Fruit fly (Drosophila melanogaster): ENCODE measurements around the gene Ets21C.

Gene Ets21C

DNA sequence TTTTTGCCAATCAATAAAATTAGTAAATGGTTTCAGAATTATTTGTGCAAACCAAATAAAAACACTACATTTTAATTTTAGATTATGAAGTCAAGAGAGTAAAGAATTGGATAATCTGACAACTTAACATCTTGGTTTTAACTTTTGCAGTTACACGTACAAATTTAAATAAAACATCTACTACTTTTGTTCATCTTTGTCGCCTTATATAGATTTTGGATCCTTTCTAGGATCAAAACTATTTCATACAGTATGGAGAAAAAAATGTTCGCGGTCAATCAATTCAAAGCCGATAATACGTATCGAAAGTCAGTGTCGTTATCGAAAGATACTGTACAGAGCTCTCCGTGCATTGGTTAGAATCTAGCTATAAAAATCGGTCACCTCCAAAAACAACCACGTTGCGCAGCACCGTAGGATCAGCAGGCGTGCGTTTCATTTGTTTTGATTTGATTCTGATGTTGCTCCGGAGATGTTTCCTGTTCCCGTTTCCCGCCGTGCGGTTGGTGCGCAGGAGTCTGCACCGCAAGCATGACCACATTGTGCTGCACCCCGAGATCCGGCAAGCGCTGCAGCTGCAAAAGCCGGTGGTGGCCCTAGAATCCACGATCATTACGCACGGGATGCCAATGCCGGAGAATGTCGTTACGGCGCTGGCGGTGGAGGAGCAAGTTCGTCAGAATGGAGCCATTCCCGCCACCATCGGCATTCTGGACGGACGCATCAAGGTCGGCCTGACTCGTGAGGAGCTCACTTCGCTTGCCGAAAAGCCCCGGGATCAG, 11.2 kb upstream of the Ets21C start, which contains the start of the genes uncNacbeta and CG2794 (continued):
- TF ChIP-seq h (optimal IDR thresholded peaks at IDR 0.05) (no peak), CG14860 (GFP tag; IDR thresholded peaks at IDR 0.05; ENCODE audit: partially characterized antibody) (peak; percentile 66), CG8359 (GFP tag; optimal IDR thresholded peaks at IDR 0.05; ENCODE audit: borderline replicate concordance) (no peak), CG10267 (tag; optimal IDR thresholded peaks at IDR 0.05) (peak; percentile 38), prd (optimal IDR thresholded peaks at IDR 0.05) (no peak), prd (GFP tag; IDR thresholded peaks at IDR 0.05) (0 out of 3 replicates have a peak, but pooled peaks have one; percentile 18), crp (GFP tag; optimal IDR thresholded peaks at IDR 0.05) (peak in 1 of 2 experiments; percentile 61), CG11093 (GFP tag; IDR thresholded peaks at IDR 0.05) (no peak), CG30403 (GFP tag; optimal IDR thresholded peaks at IDR 0.05) (peak; percentile 10), zfh2 (GFP tag; optimal IDR thresholded peaks at IDR 0.05) (peak; percentile 26), Optix (GFP tag; IDR thresholded peaks at IDR 0.05) (no peak), CG2129 (GFP tag; IDR thresholded peaks at IDR 0.05; ENCODE audit: partially characterized antibody) (peak; percentile 26; the same call in 1 of the 2 replicates), CG12391 (tag; optimal IDR thresholded peaks at IDR 0.05) (peak; percentile 8), Sox102F (GFP tag; optimal IDR thresholded peaks at IDR 0.05) (no peak), Sry-β (GFP tag; optimal IDR thresholded peaks at IDR 0.05) (peak; percentile 99), Atf3 (GFP tag; optimal IDR thresholded peaks at IDR 0.05) (no peak), CG30020 (tag; optimal IDR thresholded peaks at IDR 0.05) (no peak), CG9876 (GFP tag; optimal IDR thresholded peaks at IDR 0.05) (no peak), HmgD (GFP tag; optimal IDR thresholded peaks at IDR 0.05) (peak; percentile 57), gem (tag; optimal IDR thresholded peaks at IDR 0.05) (no peak), CG1792 (GFP tag; optimal IDR thresholded peaks at IDR 0.05) (no peak), ftz-f1 (GFP tag; optimal IDR thresholded peaks at IDR 0.05) (no peak), chinmo (GFP tag; IDR thresholded peaks at IDR 0.05; ENCODE audit: partially characterized antibody) (peak; percentile 71; the same call in 2 of the 4 replicates), her (GFP tag; optimal IDR thresholded peaks at IDR 0.05) (peak; percentile 12), sens (GFP tag) (peak; percentile 70), Sry-δ (GFP tag; optimal IDR thresholded peaks at IDR 0.05) (peak; percentile 78), CG5180 (GFP tag; optimal IDR thresholded peaks at IDR 0.05) (peak; percentile 12), HLH4C (GFP tag; IDR thresholded peaks at IDR 0.05; ENCODE audit: partially characterized antibody) (peak; percentile 83), Opbp (GFP tag; IDR thresholded peaks at IDR 0.05; ENCODE audit: partially characterized antibody) (peak; percentile 73), fu2 (GFP tag; optimal IDR thresholded peaks at IDR 0.05) (no peak), unc-4 (GFP tag; IDR thresholded peaks at IDR 0.05; ENCODE audit: partially characterized antibody) (peak; percentile 63), NC2β (GFP tag; optimal IDR thresholded peaks at IDR 0.05) (no peak), Fer2 (tag; optimal IDR thresholded peaks at IDR 0.05) (no peak), CG4617 (GFP tag; optimal IDR thresholded peaks at IDR 0.05; ENCODE audit: borderline replicate concordance) (peak; percentile 10), stwl (tag; optimal IDR thresholded peaks at IDR 0.05) (peak; percentile 21), CG2116 (GFP tag; optimal IDR thresholded peaks at IDR 0.05) (peak; percentile 90), CG16813 (GFP tag; IDR thresholded peaks at IDR 0.05; ENCODE audit: partially characterized antibody) (peak; percentile 67), CG12236 (GFP tag; optimal IDR thresholded peaks at IDR 0.05) (no peak), dm (GFP tag; optimal IDR thresholded peaks at IDR 0.05) (peak; percentile 77), Myb (GFP tag; optimal IDR thresholded peaks at IDR 0.05) (peak; percentile 37), CG3995 (GFP tag; optimal IDR thresholded peaks at IDR 0.05) (no peak), CG15696 (tag; optimal IDR thresholded peaks at IDR 0.05) (no peak), ci (GFP tag; IDR thresholded peaks at IDR 0.05) (0 out of 3 replicates have a peak, but pooled peaks have one; percentile 23), CG18262 (tag; optimal IDR thresholded peaks at IDR 0.05) (no peak), CG31224 (GFP tag; IDR thresholded peaks at IDR 0.05) (0 out of 2 replicates have a peak, but pooled peaks have one; percentile 21), Hr39 (optimal IDR thresholded peaks at IDR 0.05) (no peak), CG11085 (GFP tag; IDR thresholded peaks at IDR 0.05) (no peak), sqz (GFP tag; optimal IDR thresholded peaks at IDR 0.05) (no peak), dimm (GFP tag; IDR thresholded peaks at IDR 0.05) (no peak)

Data from whole organism, embryonic.